Worm (Caenorhabditis elegans) whole organism, young adult: ENCODE data around the gene R11G10.4.

Experiments
- aptf-3 ChIP-seq: fragments of 200-800 bp; sonication (Bioruptor generic); IDR thresholded peaks from 2 replicates; pipeline ENCODE4 v1.3.6; 2022; ENCODE audit warnings: missing genetic modification characterization, missing compliant biosample characterization
- dpl-1 ChIP-seq: fragments of 150-350 bp; optimal IDR thresholded peaks from 2 replicates; lab custom pipeline; 2014; ENCODE audit warnings: missing biosample characterization, missing genetic modification reagents, missing genetic modification characterization
- efl-1 ChIP-seq: fragments of 150-350 bp; optimal IDR thresholded peaks from 2 replicates; lab custom pipeline; 2014; ENCODE audit warnings: missing biosample characterization, missing genetic modification reagents, missing genetic modification characterization
- egrh-3 ChIP-seq: fragments of 200-800 bp; sonication (Bioruptor generic); IDR thresholded peaks from 2 replicates; pipeline ENCODE4 v1.3.6; 2022; ENCODE audit warnings: missing genetic modification reagents, missing genetic modification characterization, missing compliant biosample characterization
- ets-4 ChIP-seq: fragments of 200-800 bp; sonication (Bioruptor generic); optimal IDR thresholded peaks from 2 replicates; lab custom pipeline; 2018; ENCODE audit warnings: mild to moderate bottlenecking, missing genetic modification characterization, missing compliant biosample characterization
- pha-4 ChIP-seq: fragments of 150-350 bp; sonication (generic microtip); optimal IDR thresholded peaks from 2 replicates; lab custom pipeline; 2014; ENCODE audit warnings: missing biosample characterization, missing genetic modification reagents, missing genetic modification characterization
- tbp1 ChIP-seq: fragments of 200-800 bp; sonication (Bioruptor generic); optimal IDR thresholded peaks from 2 replicates; lab custom pipeline; 2018; ENCODE audit warnings: mild to moderate bottlenecking, missing genetic modification characterization, missing compliant biosample characterization
- unc-130 ChIP-seq: sonication (generic microtip); optimal IDR thresholded peaks from 2 replicates; lab custom pipeline; 2016; ENCODE audit warnings: missing genetic modification reagents, missing genetic modification characterization, missing compliant biosample characterization
- ztf-26 ChIP-seq: sonication (generic microtip); optimal IDR thresholded peaks from 2 replicates; lab custom pipeline; 2017; ENCODE audit warnings: missing genetic modification characterization, missing compliant biosample characterization

DNA sequence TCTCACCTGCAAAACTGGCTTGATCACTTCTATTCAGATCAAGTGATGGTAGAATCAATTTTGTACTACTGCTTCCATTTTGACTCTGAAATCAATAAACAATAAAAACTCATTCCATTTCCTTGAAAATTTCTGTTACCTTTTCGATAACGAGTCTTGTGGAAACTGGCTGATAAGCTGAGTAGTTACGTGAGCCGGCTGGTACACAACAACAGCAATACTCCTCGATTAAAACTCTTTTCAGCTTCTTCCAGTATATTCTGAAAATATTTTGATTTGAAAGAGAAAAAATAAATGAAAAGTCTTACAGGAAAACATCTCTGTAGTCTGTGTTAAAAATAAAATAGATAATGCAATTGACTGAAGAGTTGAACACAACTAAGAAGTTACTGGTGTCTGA is 26.0 kb downstream of the R11G10.4 start:
- TF ChIP-seq pha-4 (tag; lab: Kevin White, UChicago) (no peak), tbp1 (GFP tag; lab: Kevin White, UChicago) (no peak), unc-130 (GFP tag; lab: Kevin White, UChicago) (no peak), dpl-1 (no peak), aptf-3 (GFP tag; lab: Robert Waterston, UW) (no peak), egrh-3 (no peak), ets-4 (GFP tag; lab: Kevin White, UChicago) (no peak), ztf-26 (tag; lab: Kevin White, UChicago) (no peak), efl-1 (GFP tag; lab: Kevin White, UChicago) (no peak)
